Worm (Caenorhabditis elegans) whole organism, L1 larva: ENCODE data around the gene K04A8.20.
A peak's percentile ranks its signal among the peaks of the same experiment; 100 is the strongest.

Experiments used
- F16B12.6 ChIP-seq: fragments of 150-350 bp; optimal IDR thresholded peaks from 2 replicates; lab custom pipeline; 2014; ENCODE audit warnings: missing biosample characterization, missing genetic modification characterization
- alr-1 ChIP-seq: fragments of 200-800 bp; sonication (Bioruptor generic); optimal IDR thresholded peaks from 2 replicates; lab custom pipeline; 2018; ENCODE audit warnings: borderline replicate concordance, mild to moderate bottlenecking, missing genetic modification characterization, missing compliant biosample characterization
- aly-2 ChIP-seq: fragments of 150-350 bp; optimal IDR thresholded peaks from 2 replicates; lab custom pipeline; 2014; ENCODE audit warnings: missing biosample characterization, missing genetic modification characterization
- ama-1 ChIP-seq: fragments of 150-350 bp; optimal IDR thresholded peaks from 2 replicates; lab custom pipeline; 2014
- blmp-1 ChIP-seq: fragments of 150-350 bp; optimal IDR thresholded peaks from 2 replicates; lab custom pipeline; 2014; ENCODE audit warnings: missing biosample characterization, missing genetic modification characterization
- ceh-8 ChIP-seq: fragments of 200-800 bp; sonication (Bioruptor generic); optimal IDR thresholded peaks from 2 replicates; lab custom pipeline; 2018; ENCODE audit warnings: mild to moderate bottlenecking, missing genetic modification characterization, moderate library complexity, missing compliant biosample characterization
- efl-1 ChIP-seq, 4 experiments: fragments of 150-350 bp; optimal IDR thresholded peaks in 3 of 4; peaks in 1 of 4; 1 replicate in 1 of 4; 2 replicates in 3 of 4; lab custom pipeline; 2014; ENCODE audit warnings: missing biosample characterization in 2 of 4, missing genetic modification characterization in 2 of 4, missing genetic modification reagents in 2 of 4
- egl-13 ChIP-seq: sonication (generic microtip); optimal IDR thresholded peaks from 2 replicates; lab custom pipeline; 2016; ENCODE audit warnings: missing genotype, missing genetic modification reagents, missing genetic modification characterization, missing compliant biosample characterization
- elt-2 ChIP-seq: sonication (generic microtip); optimal IDR thresholded peaks from 2 replicates; lab custom pipeline; 2016; ENCODE audit warnings: missing genetic modification characterization, mild to moderate bottlenecking, inconsistent platforms, missing compliant biosample characterization, missing genetic modification reagents
- elt-3 ChIP-seq, 6 experiments: fragments of 150-350 bp in 1 of 6; sonication (generic microtip); optimal IDR thresholded peaks; 2 replicates each; lab custom pipeline; 2017 to 2018; ENCODE audit warnings: missing biosample characterization in 6 of 6, missing genetic modification characterization in 6 of 6, inconsistent platforms in 1 of 6
- ets-5 ChIP-seq: fragments of 200-800 bp; sonication (Bioruptor generic); IDR thresholded peaks from 2 replicates; pipeline ENCODE4 v1.3.6; 2022; ENCODE audit warnings: missing genetic modification characterization, missing compliant biosample characterization
- fkh-10 ChIP-seq: sonication (generic microtip); optimal IDR thresholded peaks from 2 replicates; lab custom pipeline; 2017; ENCODE audit warnings: missing biosample characterization, missing genetic modification reagents, missing genetic modification characterization
- fkh-4 ChIP-seq: sonication (generic microtip); optimal IDR thresholded peaks from 2 replicates; lab custom pipeline; 2016; ENCODE audit warnings: missing compliant biosample characterization, missing genetic modification characterization, borderline replicate concordance
- grh-1 ChIP-seq: fragments of 200-800 bp; sonication (Bioruptor generic); IDR thresholded peaks from 2 replicates; pipeline ENCODE4 v1.3.6; 2022; ENCODE audit warnings: missing genetic modification reagents, missing genetic modification characterization, missing compliant biosample characterization
- irx-1 ChIP-seq: sonication (generic microtip); optimal IDR thresholded peaks from 2 replicates; lab custom pipeline; 2016; ENCODE audit warnings: missing genetic modification characterization, missing compliant biosample characterization
- jun-1 ChIP-seq: fragments of 150-350 bp; optimal IDR thresholded peaks from 2 replicates; lab custom pipeline; 2014; ENCODE audit warnings: missing biosample characterization, missing genetic modification reagents, missing genetic modification characterization
- lin-14 ChIP-seq: fragments of 200-800 bp; sonication (Bioruptor generic); optimal IDR thresholded peaks from 2 replicates; lab custom pipeline; 2018; ENCODE audit warnings: mild to moderate bottlenecking, missing genetic modification characterization, moderate library complexity, missing compliant biosample characterization
- lin-35 ChIP-seq, 2 experiments: fragments of 150-350 bp; optimal IDR thresholded peaks; 2 replicates each; lab custom pipeline; 2014; ENCODE audit warnings: missing biosample characterization in 2 of 2, missing genetic modification characterization in 2 of 2, missing genetic modification reagents in 2 of 2
- lir-3 ChIP-seq: sonication (generic microtip); optimal IDR thresholded peaks from 2 replicates; lab custom pipeline; 2016; ENCODE audit warnings: mild to moderate bottlenecking, missing genetic modification characterization, moderate library complexity, missing compliant biosample characterization; ENCODE audit not compliant: poor library complexity
- lsy-2 ChIP-seq, 2 experiments: fragments of 150-350 bp; optimal IDR thresholded peaks; 2 replicates each; lab custom pipeline; 2014; ENCODE audit warnings: missing biosample characterization in 2 of 2, missing genetic modification characterization in 2 of 2
- mab-9 ChIP-seq: fragments of 200-800 bp; sonication (Bioruptor generic); IDR thresholded peaks from 2 replicates; pipeline ENCODE4 v1.3.6; 2022; ENCODE audit warnings: missing genetic modification reagents, missing genetic modification characterization, missing compliant biosample characterization
- nhr-11 ChIP-seq: fragments of 150-350 bp; optimal IDR thresholded peaks from 2 replicates; lab custom pipeline; 2014; ENCODE audit warnings: missing biosample characterization, missing genetic modification characterization
- nhr-12 ChIP-seq: sonication (generic microtip); optimal IDR thresholded peaks from 2 replicates; lab custom pipeline; 2017; ENCODE audit warnings: missing biosample characterization, missing genetic modification characterization
- nhr-237 ChIP-seq: fragments of 150-350 bp; optimal IDR thresholded peaks from 2 replicates; lab custom pipeline; 2014; ENCODE audit warnings: missing biosample characterization, missing genetic modification characterization
- nhr-71 ChIP-seq: sonication (generic microtip); optimal IDR thresholded peaks from 2 replicates; lab custom pipeline; 2016; ENCODE audit warnings: mild to moderate bottlenecking, missing genetic modification characterization, moderate library complexity, missing compliant biosample characterization
- nhr-84 ChIP-seq: sonication (generic microtip); optimal IDR thresholded peaks from 2 replicates; lab custom pipeline; 2017; ENCODE audit warnings: missing biosample characterization, missing genetic modification characterization
- nhr-85 ChIP-seq: sonication (generic microtip); peaks from one replicate; lab custom pipeline; 2016; ENCODE audit warnings: missing genetic modification characterization, inconsistent platforms, missing compliant biosample characterization
- nhr-90 ChIP-seq: sonication (generic microtip); optimal IDR thresholded peaks from 2 replicates; lab custom pipeline; 2016; ENCODE audit warnings: mild to moderate bottlenecking, missing genetic modification characterization, missing compliant biosample characterization; ENCODE audit not compliant: poor library complexity
- pax-3 ChIP-seq: fragments of 200-800 bp; sonication (Bioruptor generic); optimal IDR thresholded peaks from 2 replicates; lab custom pipeline; 2018; ENCODE audit warnings: mild to moderate bottlenecking, missing genetic modification characterization, moderate library complexity, missing compliant biosample characterization
- pqm-1 ChIP-seq: sonication (generic microtip); optimal IDR thresholded peaks from 3 replicates; lab custom pipeline; 2017; ENCODE audit warnings: missing biosample characterization, missing genetic modification characterization
- rnt-1 ChIP-seq: sonication (generic microtip); optimal IDR thresholded peaks from 2 replicates; lab custom pipeline; 2016; ENCODE audit warnings: mild to moderate bottlenecking, missing genetic modification characterization, moderate library complexity, missing compliant biosample characterization
- sup-37 ChIP-seq: fragments of 200-800 bp; sonication (Bioruptor generic); optimal IDR thresholded peaks from 2 replicates; lab custom pipeline; 2018; ENCODE audit warnings: mild to moderate bottlenecking, missing genetic modification characterization, missing compliant biosample characterization
- swsn-7 ChIP-seq: sonication (generic microtip); optimal IDR thresholded peaks from 2 replicates; lab custom pipeline; 2016; ENCODE audit warnings: missing genetic modification characterization, missing compliant biosample characterization
- unc-62 ChIP-seq: fragments of 150-350 bp; optimal IDR thresholded peaks from 2 replicates; lab custom pipeline; 2014; ENCODE audit warnings: missing biosample characterization, missing genetic modification reagents, missing genetic modification characterization
- unc-86 ChIP-seq: sonication (generic microtip); optimal IDR thresholded peaks from 2 replicates; lab custom pipeline; 2016; ENCODE audit warnings: missing genetic modification characterization, missing compliant biosample characterization
- unc-98 ChIP-seq: fragments of 200-800 bp; sonication (Bioruptor generic); IDR thresholded peaks from 2 replicates; pipeline ENCODE4 v1.3.6; 2022; ENCODE audit warnings: missing genetic modification characterization, missing compliant biosample characterization
- vab-15 ChIP-seq: sonication (generic microtip); optimal IDR thresholded peaks from 2 replicates; lab custom pipeline; 2017; ENCODE audit warnings: missing genotype, mild to moderate bottlenecking, missing genetic modification characterization, missing compliant biosample characterization
- xbp-1 ChIP-seq: sonication (generic microtip); optimal IDR thresholded peaks from 2 replicates; lab custom pipeline; 2016; ENCODE audit warnings: missing genetic modification characterization, missing compliant biosample characterization
- zip-4 ChIP-seq: fragments of 200-800 bp; sonication (Bioruptor generic); optimal IDR thresholded peaks from 2 replicates; lab custom pipeline; 2018; ENCODE audit warnings: mild to moderate bottlenecking, missing genetic modification characterization, moderate library complexity, missing compliant biosample characterization

Gene K04A8.20

ce11 chrV:6508703-6509102 is 40.5 kb upstream of the K04A8.20 start, which contains the start of gene ubh-3:
Gene ubh-3 (minus strand): TSS chrV:6508803.
- no peak for TF ChIP-seq vab-15 (tag; lab: Kevin White, UChicago)
- no peak for TF ChIP-seq lin-14 (GFP tag; lab: Kevin White, UChicago)
- no peak for TF ChIP-seq nhr-12 (tag; lab: Kevin White, UChicago)
- no peak for TF ChIP-seq ceh-8 (GFP tag; lab: Kevin White, UChicago)
- TF ChIP-seq fkh-4 (tag; lab: Kevin White, UChicago), result no peak
- TF ChIP-seq lsy-2 (tag; optimal IDR thresholded peaks at IDR 0.05; lab: Kevin White, UChicago), result no peak
- no peak for TF ChIP-seq ets-5
- no peak for TF ChIP-seq alr-1 (tag; lab: Kevin White, UChicago)
- TF ChIP-seq unc-98 (GFP tag; lab: Robert Waterston, UW), result no peak
- no peak for TF ChIP-seq jun-1 (tag; lab: Kevin White, UChicago)
- TF ChIP-seq nhr-85 (tag; lab: Kevin White, UChicago), result no peak
- TF ChIP-seq, all 84 proteins: peak for 0

- TF ChIP-seq ama-1 (lab: Kevin White, UChicago), result no peak
- TF ChIP-seq, all 84 proteins: peak for 0
Observed at ce11 chrV:6509717-6510116, 39.5 kb upstream of the K04A8.20 start, which contains the start of gene ubh-2. Gene ubh-2 (minus strand): TSS chrV:6509817.

- no peak for TF ChIP-seq mab-9 (GFP tag; lab: Robert Waterston, UW)
- peak in 1 of 2 experiments; percentile 50 for TF ChIP-seq lsy-2 (tag; optimal IDR thresholded peaks at IDR 0.05; lab: Kevin White, UChicago)
- TF ChIP-seq pax-3 (tag; lab: Kevin White, UChicago), result no peak
Observed at ce11 chrV:6510622-6511021, 38.6 kb upstream of the K04A8.20 start.

ce11 chrV:6511121-6511520 is 38.1 kb upstream of the K04A8.20 start, which contains the start of gene ubh-1:
Gene ubh-1 (minus strand): TSS chrV:6511409.
- no peak for TF ChIP-seq lin-35 (GFP tag; optimal IDR thresholded peaks at IDR 0.05; lab: Kevin White, UChicago)
- no peak for TF ChIP-seq zip-4
- TF ChIP-seq efl-1 (optimal IDR thresholded peaks at IDR 0.05; lab: Kevin White, UChicago), result no peak
- peak in 1 of 2 experiments; percentile 24 for TF ChIP-seq efl-1 (GFP tag; optimal IDR thresholded peaks at IDR 0.05 in 1 of 2; lab: Kevin White, UChicago)
- TF ChIP-seq elt-3 (tag; optimal IDR thresholded peaks at IDR 0.05; lab: Kevin White, UChicago), result peak in 1 of 6 experiments; percentile 23
- no peak for TF ChIP-seq egl-13

- TF ChIP-seq fkh-10 (no peak), efl-1 (optimal IDR thresholded peaks at IDR 0.05; lab: Kevin White, UChicago) (no peak), efl-1 (GFP tag; optimal IDR thresholded peaks at IDR 0.05 in 1 of 2; lab: Kevin White, UChicago) (peak in 1 of 2 experiments; percentile 59), unc-62 (GFP tag; lab: Kevin White, UChicago) (no peak), pqm-1 (tag; lab: Kevin White, UChicago) (no peak), blmp-1 (tag; lab: Kevin White, UChicago) (peak; percentile 94), lin-14 (GFP tag; lab: Kevin White, UChicago) (peak; percentile 72), xbp-1 (tag; lab: Kevin White, UChicago) (peak; percentile 22), elt-3 (tag; optimal IDR thresholded peaks at IDR 0.05; lab: Kevin White, UChicago) (peak in 1 of 6 experiments; percentile 32), nhr-90 (tag; lab: Kevin White, UChicago) (peak; percentile 19), nhr-84 (no peak)
- TF ChIP-seq, all 84 proteins: peak for 6
Observed at ce11 chrV:6513356-6513755, 35.9 kb upstream of the K04A8.20 start.

ce11 chrV:6513786-6514430 is 35.3 kb upstream of the K04A8.20 start:
- TF ChIP-seq nhr-237, result no peak
- TF ChIP-seq aly-2 (tag; lab: Kevin White, UChicago), result no peak
- TF ChIP-seq F16B12.6 (tag; lab: Kevin White, UChicago), result no peak
- no peak for TF ChIP-seq grh-1 (GFP tag; lab: Robert Waterston, UW)
- TF ChIP-seq nhr-11 (tag; lab: Kevin White, UChicago), result no peak
- TF ChIP-seq lir-3 (tag; lab: Kevin White, UChicago), result no peak
- TF ChIP-seq fkh-4 (tag; lab: Kevin White, UChicago), result no peak
- no peak for TF ChIP-seq irx-1 (tag; lab: Kevin White, UChicago)
- no peak for TF ChIP-seq unc-86 (tag; lab: Kevin White, UChicago)
- TF ChIP-seq jun-1 (tag; lab: Kevin White, UChicago), result no peak
- peak in 1 of 6 experiments; percentile 4 for TF ChIP-seq elt-3 (tag; optimal IDR thresholded peaks at IDR 0.05; lab: Kevin White, UChicago)
- TF ChIP-seq sup-37 (GFP tag; lab: Kevin White, UChicago), result no peak
- peak; percentile 6 for TF ChIP-seq nhr-85 (tag; lab: Kevin White, UChicago)
- TF ChIP-seq swsn-7, result no peak
- peak; percentile 70 for TF ChIP-seq blmp-1 (tag; lab: Kevin White, UChicago)
- no peak for TF ChIP-seq lin-14 (GFP tag; lab: Kevin White, UChicago)
- no peak for TF ChIP-seq lin-35 (GFP tag; optimal IDR thresholded peaks at IDR 0.05; lab: Kevin White, UChicago)
- no peak for TF ChIP-seq nhr-71 (tag; lab: Kevin White, UChicago)
- no peak for TF ChIP-seq rnt-1
- no peak for TF ChIP-seq elt-2 (tag; lab: Kevin White, UChicago)
